Fruit fly (Drosophila melanogaster) whole organism, embryonic: ENCODE measurements around the gene fz4.

Experiments used
- B-H2 ChIP-seq: fragments of 200-800 bp; sonication (Bioruptor generic); optimal IDR thresholded peaks from 2 replicates; lab custom pipeline; 2018; ENCODE audit warnings: missing biosample characterization, mild to moderate bottlenecking, missing genetic modification characterization
- Blimp-1 ChIP-seq: fragments of 200-800 bp; sonication (Bioruptor generic); optimal IDR thresholded peaks from 3 replicates; lab custom pipeline; 2018; ENCODE audit warnings: missing biosample characterization, missing genetic modification characterization, mild to moderate bottlenecking, moderate library complexity, missing genetic modification reagents
- CG10274 ChIP-seq: fragments of 200-800 bp; sonication (Bioruptor generic); optimal IDR thresholded peaks from 3 replicates; lab custom pipeline; 2017; ENCODE audit warnings: missing biosample characterization, mild to moderate bottlenecking, missing genetic modification characterization
- CG12236 ChIP-seq: fragments of 200-800 bp; sonication (Bioruptor generic); optimal IDR thresholded peaks from 2 replicates; lab custom pipeline; 2016; ENCODE audit warnings: missing biosample characterization, missing genetic modification characterization
- CG13287 ChIP-seq: fragments of 200-800 bp; sonication (Bioruptor generic); IDR thresholded peaks from 2 replicates; pipeline ENCODE4 v1.3.6; 2022; ENCODE audit warnings: missing biosample characterization, missing genetic modification characterization; ENCODE audit not compliant: partially characterized antibody
- CG13296 ChIP-seq: fragments of 200-800 bp; sonication (Bioruptor generic); optimal IDR thresholded peaks from 3 replicates; lab custom pipeline; 2018; ENCODE audit warnings: missing biosample characterization, mild to moderate bottlenecking, missing genetic modification characterization
- CG14441 ChIP-seq: fragments of 200-800 bp; sonication (Bioruptor generic); IDR thresholded peaks from 2 replicates; pipeline ENCODE4 v1.3.6; 2022; ENCODE audit warnings: missing biosample characterization, missing genetic modification characterization
- CG14710 ChIP-seq: fragments of 200-800 bp; sonication (Bioruptor generic); optimal IDR thresholded peaks from 3 replicates; lab custom pipeline; 2019; ENCODE audit warnings: missing biosample characterization, mild to moderate bottlenecking, missing genetic modification characterization, moderate library complexity
- CG1647 ChIP-seq: fragments of 200-800 bp; sonication (Bioruptor generic); optimal IDR thresholded peaks from 3 replicates; lab custom pipeline; 2016; ENCODE audit warnings: missing biosample characterization, missing genetic modification characterization
- CG16863 ChIP-seq: fragments of 200-800 bp; sonication (Bioruptor generic); optimal IDR thresholded peaks from 3 replicates; lab custom pipeline; 2016; ENCODE audit warnings: missing biosample characterization, missing genetic modification characterization
- CG18262 ChIP-seq: fragments of 200-800 bp; optimal IDR thresholded peaks from 3 replicates; lab custom pipeline; 2019; ENCODE audit warnings: missing biosample characterization, mild to moderate bottlenecking, missing genetic modification characterization, moderate library complexity
- CG31224 ChIP-seq: fragments of 200-800 bp; sonication (Bioruptor generic); IDR thresholded peaks from 2 replicates; pipeline ENCODE4 v1.3.6; 2022; ENCODE audit warnings: missing biosample characterization, missing genetic modification characterization
- CG3163 ChIP-seq: fragments of 200-800 bp; sonication (Bioruptor generic); optimal IDR thresholded peaks from 3 replicates; lab custom pipeline; 2016; ENCODE audit warnings: missing biosample characterization, missing genetic modification characterization
- CG42726 ChIP-seq: fragments of 200-800 bp; sonication (Bioruptor generic); IDR thresholded peaks from 2 replicates; pipeline ENCODE4 v1.3.6; 2022; ENCODE audit warnings: missing biosample characterization, missing genetic modification characterization; ENCODE audit not compliant: partially characterized antibody
- CG4424 ChIP-seq: fragments of 200-800 bp; sonication (Bioruptor generic); optimal IDR thresholded peaks from 3 replicates; lab custom pipeline; 2016; ENCODE audit warnings: missing biosample characterization, missing genetic modification characterization
- CG6689 ChIP-seq: fragments of 200-800 bp; sonication (Bioruptor generic); IDR thresholded peaks from 2 replicates; pipeline ENCODE4 v1.3.6; 2022; ENCODE audit warnings: missing biosample characterization, missing genetic modification characterization
- CG6813 ChIP-seq: fragments of 200-800 bp; sonication (Bioruptor generic); optimal IDR thresholded peaks from 2 replicates; lab custom pipeline; 2017; ENCODE audit warnings: missing biosample characterization, missing genetic modification characterization, mild to moderate bottlenecking, moderate library complexity, missing genetic modification reagents
- CG7556 ChIP-seq: fragments of 200-800 bp; sonication (Bioruptor generic); optimal IDR thresholded peaks from 2 replicates; lab custom pipeline; 2017; ENCODE audit warnings: missing biosample characterization, mild to moderate bottlenecking, missing genetic modification characterization
- CG9437 ChIP-seq: fragments of 200-800 bp; sonication (Bioruptor generic); optimal IDR thresholded peaks from 2 replicates; lab custom pipeline; 2018; ENCODE audit warnings: missing biosample characterization, mild to moderate bottlenecking, missing genetic modification characterization
- CG9932 ChIP-seq: fragments of 200-800 bp; sonication (Bioruptor generic); IDR thresholded peaks from 2 replicates; pipeline ENCODE4 v1.3.6; 2022; ENCODE audit warnings: missing biosample characterization, missing genetic modification characterization
- Camta ChIP-seq: fragments of 200-800 bp; sonication (Bioruptor generic); optimal IDR thresholded peaks from 2 replicates; lab custom pipeline; 2016; ENCODE audit warnings: missing biosample characterization, missing genetic modification characterization
- CkIIα-i1 ChIP-seq: fragments of 200-800 bp; sonication (Bioruptor generic); IDR thresholded peaks from 2 replicates; pipeline ENCODE4 v1.3.6; 2022; ENCODE audit warnings: missing biosample characterization, missing genetic modification characterization
- D19B ChIP-seq: fragments of 200-800 bp; sonication (Bioruptor generic); optimal IDR thresholded peaks from 2 replicates; lab custom pipeline; 2017; ENCODE audit warnings: missing biosample characterization, mild to moderate bottlenecking, missing genetic modification characterization
- Fer1 ChIP-seq: fragments of 200-800 bp; sonication (Bioruptor generic); optimal IDR thresholded peaks from 2 replicates; lab custom pipeline; 2017; ENCODE audit warnings: missing biosample characterization, mild to moderate bottlenecking, missing genetic modification characterization
- Gsc ChIP-seq: fragments of 200-800 bp; sonication (Bioruptor generic); IDR thresholded peaks from 2 replicates; pipeline ENCODE4 v1.3.6; 2022; ENCODE audit warnings: missing biosample characterization, missing genetic modification characterization
- Hsf ChIP-seq: fragments of 200-800 bp; sonication (Bioruptor generic); optimal IDR thresholded peaks from 3 replicates; lab custom pipeline; 2016; ENCODE audit warnings: missing biosample characterization, missing genetic modification characterization
- MBD-R2 ChIP-seq: fragments of 200-800 bp; sonication (Bioruptor generic); IDR thresholded peaks from 2 replicates; pipeline ENCODE4 v1.3.6; 2022; ENCODE audit warnings: missing biosample characterization, missing genetic modification characterization
- NFAT ChIP-seq: fragments of 200-800 bp; sonication (Bioruptor generic); IDR thresholded peaks from 2 replicates; pipeline ENCODE4 v1.3.6; 2022; ENCODE audit warnings: missing biosample characterization, missing genetic modification characterization
- Oaz ChIP-seq: fragments of 200-800 bp; sonication (Bioruptor generic); IDR thresholded peaks from 2 replicates; pipeline ENCODE4 v1.3.6; 2022; ENCODE audit warnings: missing biosample characterization, missing genetic modification characterization
- Sox100B ChIP-seq: fragments of 200-800 bp; sonication (Bioruptor generic); optimal IDR thresholded peaks from 3 replicates; lab custom pipeline; 2018; ENCODE audit warnings: missing biosample characterization, mild to moderate bottlenecking, missing genetic modification characterization
- Ssrp ChIP-seq: fragments of 200-800 bp; sonication (Bioruptor generic); optimal IDR thresholded peaks from 2 replicates; lab custom pipeline; 2018; ENCODE audit warnings: missing biosample characterization, mild to moderate bottlenecking, missing genetic modification characterization, moderate library complexity
- Taf1 ChIP-seq: fragments of 200-800 bp; sonication (Bioruptor generic); IDR thresholded peaks from 2 replicates; pipeline ENCODE4 v1.3.6; 2022; ENCODE audit warnings: missing biosample characterization, missing genetic modification characterization
- ap ChIP-seq: fragments of 200-800 bp; sonication (Bioruptor generic); IDR thresholded peaks from 2 replicates; pipeline ENCODE4 v1.3.6; 2022; ENCODE audit warnings: missing biosample characterization, missing genetic modification characterization
- ase ChIP-seq: fragments of 200-800 bp; sonication (Bioruptor generic); IDR thresholded peaks from 3 replicates; pipeline ENCODE4 v1.3.6; 2022; ENCODE audit warnings: missing biosample characterization, missing genetic modification characterization
- cg ChIP-seq: fragments of 200-800 bp; sonication (Bioruptor generic); optimal IDR thresholded peaks from 3 replicates; lab custom pipeline; 2019; ENCODE audit warnings: missing biosample characterization, mild to moderate bottlenecking, missing genetic modification characterization, moderate library complexity
- crc ChIP-seq: fragments of 200-800 bp; sonication (Bioruptor generic); optimal IDR thresholded peaks from 2 replicates; lab custom pipeline; 2016; ENCODE audit warnings: missing biosample characterization, missing genetic modification characterization
- dan ChIP-seq: fragments of 200-800 bp; sonication (Bioruptor generic); IDR thresholded peaks from 2 replicates; pipeline ENCODE4 v1.3.6; 2022; ENCODE audit warnings: missing biosample characterization, missing genetic modification characterization
- dmrt11E ChIP-seq: fragments of 200-800 bp; sonication (Bioruptor generic); optimal IDR thresholded peaks from 3 replicates; lab custom pipeline; 2018; ENCODE audit warnings: missing biosample characterization, mild to moderate bottlenecking, missing genetic modification characterization, moderate library complexity
- gro ChIP-seq: fragments of 200-800 bp; sonication (Bioruptor generic); optimal IDR thresholded peaks from 2 replicates; lab custom pipeline; 2016; ENCODE audit warnings: missing biosample characterization, missing genetic modification characterization
- h ChIP-seq: fragments of >200 bp; optimal IDR thresholded peaks from 2 replicates; lab custom pipeline; 2017
- kni ChIP-seq: fragments of 200-800 bp; sonication (Bioruptor generic); optimal IDR thresholded peaks from 3 replicates; lab custom pipeline; 2017; ENCODE audit warnings: mild to moderate bottlenecking, missing biosample characterization, missing genetic modification reagents, missing genetic modification characterization
- lab ChIP-seq: fragments of 200-800 bp; sonication (Bioruptor generic); optimal IDR thresholded peaks from 3 replicates; lab custom pipeline; 2017; ENCODE audit warnings: missing biosample characterization, missing genetic modification characterization, mild to moderate bottlenecking, moderate library complexity, missing genetic modification reagents
- nerfin-2 ChIP-seq: fragments of 200-800 bp; sonication (Bioruptor generic); IDR thresholded peaks from 2 replicates; pipeline ENCODE4 v1.3.6; 2022; ENCODE audit warnings: missing biosample characterization, missing genetic modification characterization; ENCODE audit not compliant: partially characterized antibody
- salm ChIP-seq: fragments of 200-800 bp; sonication (Bioruptor generic); optimal IDR thresholded peaks from 2 replicates; lab custom pipeline; 2018; ENCODE audit warnings: missing biosample characterization, mild to moderate bottlenecking, missing genetic modification characterization
- sens ChIP-seq: fragments of 200-800 bp; sonication (Bioruptor generic); peaks from one replicate; lab custom pipeline; 2016; ENCODE audit warnings: missing biosample characterization, missing genetic modification characterization
- sr ChIP-seq: fragments of 200-800 bp; sonication (Bioruptor generic); IDR thresholded peaks from 3 replicates; pipeline ENCODE4 v1.3.6; 2022; ENCODE audit warnings: missing biosample characterization, missing genetic modification characterization
- vvl ChIP-seq: fragments of 200-800 bp; sonication (Bioruptor generic); IDR thresholded peaks from 2 replicates; pipeline ENCODE4 v1.3.6; 2022; ENCODE audit warnings: missing biosample characterization, missing genetic modification characterization
- zen ChIP-seq: fragments of 200-800 bp; sonication (Bioruptor generic); optimal IDR thresholded peaks from 3 replicates; lab custom pipeline; 2018; ENCODE audit warnings: missing biosample characterization, mild to moderate bottlenecking, missing genetic modification characterization, moderate library complexity

Gene fz4

DNA sequence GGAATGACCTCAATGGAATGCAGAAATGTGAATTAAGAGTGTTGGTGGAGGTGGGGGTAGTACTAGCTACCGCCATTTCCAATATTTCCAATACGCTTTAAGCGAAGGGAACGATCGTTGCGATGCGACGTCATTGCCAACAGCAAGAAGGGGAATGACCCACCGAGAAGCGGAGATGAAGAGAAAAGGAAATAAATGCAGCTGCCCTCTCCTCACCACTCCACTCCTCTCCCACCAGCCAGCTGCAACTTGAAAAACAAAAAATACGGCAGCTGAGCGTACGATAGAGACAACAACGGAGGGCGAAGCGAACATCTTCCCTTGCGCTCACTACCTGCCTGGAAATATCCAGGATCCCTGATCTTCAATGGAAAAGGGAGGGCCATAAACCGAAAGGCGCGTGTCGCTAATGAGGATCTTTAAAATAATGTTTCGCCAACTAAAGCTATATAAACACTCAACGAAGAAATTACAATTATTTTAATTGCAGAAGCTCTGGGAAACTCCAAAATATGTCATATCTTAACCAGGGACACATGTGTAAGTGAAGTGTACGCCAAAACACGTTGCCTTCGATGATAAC is 14.1 kb downstream of the fz4 start (continued):
- no peak for TF ChIP-seq cg (GFP tag; lab: Kevin White, UChicago)
- TF ChIP-seq gro, result no peak
- no peak for TF ChIP-seq CG6813 (GFP tag; lab: Kevin White, UChicago)
- no peak for TF ChIP-seq Taf1 (GFP tag; lab: Robert Waterston, UW)
- TF ChIP-seq CG9932, result no peak
- TF ChIP-seq dan (GFP tag; lab: Robert Waterston, UW), result no peak
- TF ChIP-seq, all 482 proteins: peak for 10

DNA sequence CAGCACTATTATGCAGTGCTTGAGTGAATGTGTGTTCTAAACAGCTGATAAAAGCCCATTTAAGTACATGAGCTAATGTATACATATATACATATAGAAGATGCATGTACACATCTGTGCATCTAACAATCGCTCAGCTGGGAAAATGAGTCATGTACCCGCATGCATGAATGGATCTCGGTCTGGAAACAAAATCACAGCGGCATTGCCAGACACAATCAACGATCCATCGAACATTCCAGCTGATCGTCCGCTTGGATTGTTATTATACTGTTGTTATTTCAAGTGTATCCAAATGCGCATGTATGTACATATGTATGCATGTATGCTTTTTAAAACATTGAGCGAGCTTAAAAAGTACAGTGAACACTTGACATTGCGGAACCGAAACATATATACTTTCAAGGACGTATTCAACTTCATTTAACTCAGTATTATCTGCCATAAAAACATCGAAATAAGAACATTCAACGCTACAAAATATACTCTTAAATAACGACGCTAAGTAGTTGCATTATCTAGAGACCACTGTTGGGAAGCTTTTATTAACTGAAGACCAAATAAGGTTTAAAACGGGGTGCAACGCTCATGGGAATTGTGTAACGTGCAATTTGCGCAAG is 14.7 kb downstream of the fz4 start:
- TF ChIP-seq lab (GFP tag; lab: Kevin White, UChicago) (peak; percentile 74), vvl (GFP tag; lab: Robert Waterston, UW) (peak; percentile 90), Ssrp (tag; lab: Kevin White, UChicago) (peak; percentile 71), Gsc (GFP tag; lab: Robert Waterston, UW) (no peak), CG13287 (no peak), Camta (GFP tag; lab: Kevin White, UChicago) (peak; percentile 58), CG14710 (peak; percentile 51), Fer1 (GFP tag; lab: Kevin White, UChicago) (peak; percentile 82), sr (GFP tag; lab: Robert Waterston, UW) (peak; percentile 57; the same call in 1 of the 3 replicates), Sox100B (GFP tag; lab: Kevin White, UChicago) (peak; percentile 79), ase (GFP tag; lab: Robert Waterston, UW) (peak; percentile 79; the same call in 2 of the 3 replicates), Hsf (GFP tag; lab: Kevin White, UChicago) (peak; percentile 74), Blimp-1 (GFP tag; lab: Kevin White, UChicago) (peak; percentile 74), B-H2 (GFP tag; lab: Kevin White, UChicago) (peak; percentile 72), CG16863 (GFP tag; lab: Kevin White, UChicago) (peak; percentile 64), CG1647 (peak; percentile 76), CG13296 (GFP tag; lab: Kevin White, UChicago) (peak; percentile 81), zen (peak; percentile 10), NFAT (GFP tag; lab: Robert Waterston, UW) (peak; percentile 48; the same call in 1 of the 2 replicates), D19B (GFP tag; lab: Kevin White, UChicago) (peak; percentile 12), ap (peak; percentile 80), CG6689 (GFP tag; lab: Robert Waterston, UW) (peak; percentile 73), crc (peak; percentile 61), CG10274 (GFP tag; lab: Kevin White, UChicago) (peak; percentile 33), salm (tag; lab: Kevin White, UChicago) (peak; percentile 69), CG18262 (tag; lab: Kevin White, UChicago) (peak; percentile 70), CG7556 (GFP tag; lab: Kevin White, UChicago) (peak; percentile 46), CG9437 (GFP tag; lab: Kevin White, UChicago) (peak; percentile 51), CG12236 (GFP tag; lab: Kevin White, UChicago) (no peak), CkIIα-i1 (GFP tag; lab: Robert Waterston, UW) (0 out of 2 replicates have a peak, but pooled peaks have one; percentile 17), Oaz (peak; percentile 62), CG3163 (GFP tag; lab: Kevin White, UChicago) (peak; percentile 20), h (lab: Kevin White, UChicago) (no peak), nerfin-2 (no peak), sens (GFP tag; lab: Kevin White, UChicago) (peak; percentile 95), CG4424 (GFP tag; lab: Kevin White, UChicago) (peak; percentile 65), kni (GFP tag; lab: Kevin White, UChicago) (peak; percentile 44), dmrt11E (tag; lab: Kevin White, UChicago) (peak; percentile 36), MBD-R2 (GFP tag; lab: Robert Waterston, UW) (peak; percentile 41; the same call in 1 of the 2 replicates), CG31224 (GFP tag; lab: Robert Waterston, UW) (0 out of 2 replicates have a peak, but pooled peaks have one; percentile 38), CG14441 (GFP tag; lab: Robert Waterston, UW) (peak; percentile 85), CG42726 (GFP tag; lab: Robert Waterston, UW) (no peak)
